Worm (Caenorhabditis elegans) whole organism, L4 larva: ENCODE measurements around the gene fbxb-82.

Source experiments
- T26A8.4 ChIP-seq: fragments of 200-800 bp; sonication (Bioruptor generic); IDR thresholded peaks from 2 replicates; pipeline ENCODE4 v1.3.6; 2022; ENCODE audit warnings: missing genetic modification characterization, missing compliant biosample characterization
- cey-2 ChIP-seq: sonication (generic microtip); optimal IDR thresholded peaks from 3 replicates; lab custom pipeline; 2017; ENCODE audit warnings: missing genetic modification characterization, mild to moderate bottlenecking, missing compliant biosample characterization, antibody characterized with exemption, borderline replicate concordance; ENCODE audit not compliant: insufficient read depth
- egl-27 ChIP-seq: sonication (generic microtip); optimal IDR thresholded peaks from 3 replicates; lab custom pipeline; 2017; ENCODE audit warnings: missing biosample characterization, missing genetic modification reagents, missing genetic modification characterization
- fkh-10 ChIP-seq: fragments of 150-350 bp; optimal IDR thresholded peaks from 2 replicates; lab custom pipeline; 2014; ENCODE audit warnings: missing biosample characterization, missing genetic modification reagents, missing genetic modification characterization
- lin-13 ChIP-seq: fragments of 150-350 bp; optimal IDR thresholded peaks from 2 replicates; lab custom pipeline; 2014; ENCODE audit warnings: missing biosample characterization, missing genetic modification reagents, missing genetic modification characterization
- nhr-48 ChIP-seq: sonication (generic microtip); optimal IDR thresholded peaks from 2 replicates; lab custom pipeline; 2016; ENCODE audit warnings: mild to moderate bottlenecking, missing genetic modification characterization, missing compliant biosample characterization
- pqm-1 ChIP-seq: sonication (generic microtip); optimal IDR thresholded peaks from 2 replicates; lab custom pipeline; 2017; ENCODE audit warnings: missing biosample characterization, missing genetic modification characterization

ce11 chrIII:159149-159548 is 16.1 kb upstream of the fbxb-82 start:
- TF ChIP-seq lin-13 (GFP tag; lab: Kevin White, UChicago): no peak
- TF ChIP-seq pqm-1 (tag; lab: Kevin White, UChicago): no peak
- TF ChIP-seq nhr-48 (tag; lab: Kevin White, UChicago): no peak
- no peak for TF ChIP-seq cey-2 (tag; lab: Kevin White, UChicago)
- TF ChIP-seq T26A8.4 (GFP tag; lab: Robert Waterston, UW): no peak
- no peak for TF ChIP-seq fkh-10 (GFP tag; lab: Kevin White, UChicago)
- TF ChIP-seq egl-27: no peak
